Worm (Caenorhabditis elegans) whole organism, L3 larva: ENCODE data around the gene F10D7.4.

Source experiments
- ama-1 ChIP-seq: fragments of 150-350 bp; optimal IDR thresholded peaks from 2 replicates; lab custom pipeline; 2018
- elt-2 ChIP-seq: sonication (generic microtip); optimal IDR thresholded peaks from 2 replicates; lab custom pipeline; 2016; ENCODE audit warnings: missing genetic modification reagents, mild to moderate bottlenecking, missing genetic modification characterization, missing compliant biosample characterization

- TF ChIP-seq ama-1 (lab: Kevin White, UChicago): no peak
- TF ChIP-seq elt-2: peak; percentile 89
Measured at ce11 chrX:17375877-17376276, 6.0 kb downstream of the F10D7.4 start.
